Fruit fly (Drosophila melanogaster) whole organism, adult: ENCODE results near the gene Npl4.

Source experiments
- CG11617 ChIP-seq: fragments of 200-800 bp; sonication (Bioruptor generic); optimal IDR thresholded peaks from 2 replicates; lab custom pipeline; 2017; ENCODE audit warnings: mild to moderate bottlenecking, missing biosample characterization, missing genetic modification reagents, missing genetic modification characterization
- CG7101 ChIP-seq: fragments of 200-800 bp; sonication (Bioruptor generic); optimal IDR thresholded peaks from 2 replicates; lab custom pipeline; 2018; ENCODE audit warnings: missing biosample characterization, mild to moderate bottlenecking, missing genetic modification characterization, moderate library complexity
- Clk ChIP-seq: fragments of 200-800 bp; sonication (Bioruptor generic); optimal IDR thresholded peaks from 2 replicates; lab custom pipeline; 2017; ENCODE audit warnings: missing biosample characterization, missing genetic modification characterization
- Mnt ChIP-seq: fragments of 200-800 bp; sonication (Bioruptor generic); optimal IDR thresholded peaks from 2 replicates; lab custom pipeline; 2016; ENCODE audit warnings: missing biosample characterization, mild to moderate bottlenecking, missing genetic modification characterization
- ovo ChIP-seq: fragments of 200-800 bp; sonication (Bioruptor generic); optimal IDR thresholded peaks from 2 replicates; lab custom pipeline; 2016; ENCODE audit warnings: missing biosample characterization, missing genetic modification characterization
- toe ChIP-seq: fragments of 200-800 bp; sonication (Bioruptor generic); optimal IDR thresholded peaks from 2 replicates; lab custom pipeline; 2016; ENCODE audit warnings: missing biosample characterization, missing genetic modification characterization

dm6 chr3R:25613366-25613765 is 11.1 kb downstream of the Npl4 start, which contains the start of gene CG5079:
- TF ChIP-seq Mnt (GFP tag; lab: Kevin White, UChicago) (no peak), Clk (no peak), ovo (GFP tag; lab: Kevin White, UChicago) (no peak), CG7101 (tag; lab: Kevin White, UChicago) (no peak), toe (GFP tag; lab: Kevin White, UChicago) (no peak), CG11617 (GFP tag; lab: Kevin White, UChicago) (no peak)
